Fruit fly (Drosophila melanogaster): ENCODE results near the gene CG4822.

dm6 chr2L:114429-114828 lies 7.1 kb downstream of the CG4822 start, which contains the start of gene ND-15:
- no peak for TF ChIP-seq CG4360 (GFP tag; IDR thresholded peaks at IDR 0.05)
- no peak for TF ChIP-seq gro (GFP tag; optimal IDR thresholded peaks at IDR 0.05)
- no peak for TF ChIP-seq run (tag; optimal IDR thresholded peaks at IDR 0.05)
- peak; percentile 82 for TF ChIP-seq CG16813 (GFP tag; IDR thresholded peaks at IDR 0.05; ENCODE audit: partially characterized antibody)
- TF ChIP-seq CG12299 (tag; optimal IDR thresholded peaks at IDR 0.05) = no peak
- no peak for TF ChIP-seq slbo (GFP tag; IDR thresholded peaks at IDR 0.05)
- TF ChIP-seq CG7963 (GFP tag; IDR thresholded peaks at IDR 0.05; ENCODE audit: partially characterized antibody) = peak; percentile 43; the same call in 1 of the 3 replicates

Data from whole organism, embryonic.